Worm (Caenorhabditis elegans) whole organism, L4/young adult: ENCODE measurements around the gene T05C1.3.

Source experiments
- W03F9.2 ChIP-seq: fragments of 150-350 bp; optimal IDR thresholded peaks from 2 replicates; lab custom pipeline; 2014; ENCODE audit warnings: missing biosample characterization, missing genetic modification characterization
- dao-5 ChIP-seq: sonication (generic microtip); optimal IDR thresholded peaks from 2 replicates; lab custom pipeline; 2016; ENCODE audit warnings: missing genotype, missing genetic modification characterization, moderate library complexity, missing compliant biosample characterization
- him-1 ChIP-seq: sonication (generic microtip); optimal IDR thresholded peaks from 2 replicates; lab custom pipeline; 2016; ENCODE audit warnings: missing genotype, missing genetic modification reagents, missing genetic modification characterization, missing compliant biosample characterization

ce11 chrII:4525185-4525584, 36.0 kb upstream of the T05C1.3 start:
- TF ChIP-seq him-1 (tag; lab: Kevin White, UChicago) (no peak), dao-5 (tag; lab: Kevin White, UChicago) (no peak), W03F9.2 (no peak)
